Worm (Caenorhabditis elegans) whole organism, early embryonic: ENCODE data around the gene Y40B10A.5.

Source experiments
- B0310.2 ChIP-seq: sonication (generic microtip); optimal IDR thresholded peaks from 2 replicates; lab custom pipeline; 2016; ENCODE audit warnings: mild to moderate bottlenecking, missing genetic modification characterization, missing compliant biosample characterization
- F13C5.2 ChIP-seq: sonication (generic microtip); optimal IDR thresholded peaks from 2 replicates; lab custom pipeline; 2017; ENCODE audit warnings: mild to moderate bottlenecking, missing genetic modification characterization, inconsistent platforms, missing compliant biosample characterization
- aly-1 ChIP-seq: sonication (generic microtip); optimal IDR thresholded peaks from 2 replicates; lab custom pipeline; 2016; ENCODE audit warnings: missing genetic modification characterization, missing compliant biosample characterization
- ama-1 ChIP-seq: fragments of 150-350 bp; optimal IDR thresholded peaks from 2 replicates; lab custom pipeline; 2014
- ceh-13 ChIP-seq: fragments of 200-800 bp; sonication (Bioruptor generic); optimal IDR thresholded peaks from 2 replicates; lab custom pipeline; 2018; ENCODE audit warnings: mild to moderate bottlenecking, missing genetic modification characterization, missing compliant biosample characterization
- ceh-36 ChIP-seq: sonication (generic microtip); optimal IDR thresholded peaks from 2 replicates; lab custom pipeline; 2016; ENCODE audit warnings: missing genetic modification characterization, inconsistent platforms, missing compliant biosample characterization
- ets-7 ChIP-seq: sonication (generic microtip); optimal IDR thresholded peaks from 2 replicates; lab custom pipeline; 2016; ENCODE audit warnings: missing genotype, missing genetic modification characterization, missing compliant biosample characterization
- flt-1 ChIP-seq: fragments of 200-800 bp; sonication (Bioruptor generic); IDR thresholded peaks from 2 replicates; pipeline ENCODE4 v1.3.6; 2022; ENCODE audit warnings: missing genetic modification characterization, missing compliant biosample characterization
- hmbx-1 ChIP-seq: sonication (generic microtip); optimal IDR thresholded peaks from 2 replicates; lab custom pipeline; 2016; ENCODE audit warnings: mild to moderate bottlenecking, missing genetic modification characterization, missing compliant biosample characterization
- hmg-4 ChIP-seq: fragments of 200-800 bp; sonication (Bioruptor generic); optimal IDR thresholded peaks from 2 replicates; lab custom pipeline; 2018; ENCODE audit warnings: mild to moderate bottlenecking, missing genetic modification characterization, missing compliant biosample characterization
- hnd-1 ChIP-seq: sonication (generic microtip); optimal IDR thresholded peaks from 2 replicates; lab custom pipeline; 2016; ENCODE audit warnings: missing genetic modification characterization, missing compliant biosample characterization
- pes-1 ChIP-seq: fragments of 200-800 bp; sonication (Bioruptor generic); IDR thresholded peaks from 2 replicates; pipeline ENCODE4 v1.3.6; 2022; ENCODE audit warnings: missing genetic modification reagents, missing genetic modification characterization, missing compliant biosample characterization
- scrt-1 ChIP-seq: fragments of 200-800 bp; sonication (Bioruptor generic); IDR thresholded peaks from 2 replicates; pipeline ENCODE4 v1.3.6; 2022; ENCODE audit warnings: missing genetic modification characterization, missing compliant biosample characterization
- sea-1 ChIP-seq: fragments of 200-800 bp; sonication (Bioruptor generic); conservative IDR thresholded peaks from 2 replicates; pipeline ENCODE4 v1.3.6; 2022; ENCODE audit warnings: missing genetic modification characterization, missing compliant biosample characterization
- tbx-11 ChIP-seq: fragments of 200-800 bp; sonication (Bioruptor generic); IDR thresholded peaks from 2 replicates; pipeline ENCODE4 v1.3.6; 2022; ENCODE audit warnings: missing genetic modification characterization, missing compliant biosample characterization
- tbx-37 ChIP-seq: fragments of 200-800 bp; sonication (Bioruptor generic); conservative IDR thresholded peaks from 2 replicates; pipeline ENCODE4 v1.3.6; 2022; ENCODE audit warnings: missing genetic modification reagents, missing genetic modification characterization, missing compliant biosample characterization
- tra-4 ChIP-seq: sonication (generic microtip); optimal IDR thresholded peaks from 2 replicates; lab custom pipeline; 2017; ENCODE audit warnings: missing genetic modification characterization, missing compliant biosample characterization

Y40B10A.5 gene

DNA sequence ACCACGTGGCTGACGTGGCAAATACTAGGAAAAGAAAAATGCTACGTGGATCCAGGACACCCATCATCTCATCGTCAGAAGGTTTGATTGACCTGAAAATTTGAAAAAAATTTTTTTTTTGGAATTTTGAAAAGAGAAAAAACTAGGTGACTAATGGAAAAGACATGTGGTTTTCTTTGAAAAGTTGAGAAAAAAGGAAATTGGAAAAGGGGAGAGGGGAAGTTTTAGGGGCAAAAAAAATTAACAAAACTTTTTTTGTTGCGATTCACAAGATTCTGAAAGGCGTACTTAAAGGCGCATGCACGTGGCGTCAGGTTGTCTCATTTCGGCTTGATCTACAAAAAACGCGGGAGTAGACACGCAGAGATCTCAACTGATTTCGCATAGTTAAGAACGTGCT lies 27.0 kb upstream of the Y40B10A.5 start, which contains the start of gene Y40B10A.9:
Gene Y40B10A.9, minus strand, starts transcription at position 101 of the 400 bp plus-strand sequence.
- no peak for TF ChIP-seq tbx-37
- no peak for TF ChIP-seq tra-4 (tag; lab: Kevin White, UChicago)
- TF ChIP-seq tbx-11, result no peak
- TF ChIP-seq aly-1, result no peak
- no peak for TF ChIP-seq scrt-1 (GFP tag; lab: Robert Waterston, UW)
- TF ChIP-seq F13C5.2 (tag; lab: Kevin White, UChicago), result no peak
- TF ChIP-seq hmg-4 (GFP tag; lab: Kevin White, UChicago), result no peak
- no peak for TF ChIP-seq hmbx-1 (tag; lab: Kevin White, UChicago)
- no peak for TF ChIP-seq ceh-13 (GFP tag; lab: Kevin White, UChicago)

DNA sequence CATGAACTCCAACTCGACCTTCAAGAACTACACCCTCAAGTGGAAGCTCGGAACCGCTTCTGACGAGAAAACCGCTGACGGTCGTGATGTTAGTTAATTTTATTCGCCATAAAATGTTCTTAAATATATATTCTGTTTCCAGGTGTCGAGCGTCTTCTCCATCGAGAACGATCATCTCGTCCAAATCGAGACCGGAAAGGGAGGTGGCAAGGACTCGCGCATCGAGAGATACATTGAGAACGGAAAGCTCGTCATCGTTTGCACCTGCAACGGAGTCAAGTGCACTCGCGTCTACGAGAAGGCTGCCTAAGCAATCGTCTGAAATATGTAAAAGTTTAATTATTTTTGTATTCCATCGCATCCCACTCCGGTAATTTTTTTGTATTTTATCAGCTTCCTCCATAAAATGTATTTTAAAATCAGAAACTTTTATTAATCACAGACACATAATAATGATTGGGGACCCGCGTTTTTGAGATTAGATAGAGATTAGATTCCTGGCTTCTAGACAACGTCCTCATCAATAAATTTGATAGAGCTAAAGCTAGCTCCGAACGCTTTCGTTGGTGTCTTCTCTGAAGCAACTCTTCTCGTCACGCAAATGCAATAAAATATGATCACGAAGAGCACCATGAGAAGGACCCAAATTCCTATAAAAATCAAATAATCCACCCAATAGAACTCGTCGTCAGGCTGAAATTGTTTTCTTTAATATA lies 23.0 kb upstream of the Y40B10A.5 start:
- TF ChIP-seq scrt-1 (GFP tag; lab: Robert Waterston, UW), result no peak
- TF ChIP-seq pes-1, result no peak
- no peak for TF ChIP-seq ceh-13 (GFP tag; lab: Kevin White, UChicago)
- TF ChIP-seq ets-7, result no peak
- no peak for TF ChIP-seq sea-1
- no peak for TF ChIP-seq ama-1 (lab: Kevin White, UChicago)
- no peak for TF ChIP-seq tra-4 (tag; lab: Kevin White, UChicago)
- TF ChIP-seq tbx-11, result no peak
- TF ChIP-seq hmbx-1 (tag; lab: Kevin White, UChicago), result no peak
- no peak for TF ChIP-seq B0310.2 (tag; lab: Kevin White, UChicago)
- TF ChIP-seq hmg-4 (GFP tag; lab: Kevin White, UChicago), result no peak
- no peak for TF ChIP-seq aly-1
- no peak for TF ChIP-seq F13C5.2 (tag; lab: Kevin White, UChicago)
- no peak for TF ChIP-seq flt-1
- no peak for TF ChIP-seq ceh-36
- no peak for TF ChIP-seq tbx-37
- TF ChIP-seq hnd-1, result no peak

DNA sequence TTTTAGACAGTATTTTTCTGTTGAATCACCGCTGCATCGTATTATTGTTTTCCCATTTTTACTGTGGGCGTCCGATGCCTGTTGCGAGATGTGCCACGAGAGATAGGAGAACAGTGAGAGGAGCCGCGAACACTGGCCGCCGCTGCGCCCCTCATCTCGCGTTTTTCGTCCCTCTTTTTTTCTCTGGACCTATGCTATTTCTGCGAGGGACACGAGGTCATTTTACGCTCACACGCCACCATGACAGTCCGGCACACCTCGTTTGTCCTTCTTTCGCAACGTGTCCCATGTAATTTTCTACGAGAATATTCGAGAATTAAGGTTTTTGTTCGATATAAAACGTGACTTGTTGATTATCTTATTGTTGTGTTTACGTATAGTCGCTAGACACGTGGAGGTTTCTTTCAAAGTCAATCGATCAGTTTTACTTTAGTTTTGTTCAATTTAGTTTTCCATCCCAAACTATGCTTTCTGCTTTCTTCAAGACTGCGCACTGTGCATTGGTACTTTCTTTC lies 22.2 kb upstream of the Y40B10A.5 start, which contains the start of gene lbp-9:
Gene lbp-9, plus strand, starts transcription at position 465 of the 515 bp plus-strand sequence.
- no peak for TF ChIP-seq sea-1

DNA sequence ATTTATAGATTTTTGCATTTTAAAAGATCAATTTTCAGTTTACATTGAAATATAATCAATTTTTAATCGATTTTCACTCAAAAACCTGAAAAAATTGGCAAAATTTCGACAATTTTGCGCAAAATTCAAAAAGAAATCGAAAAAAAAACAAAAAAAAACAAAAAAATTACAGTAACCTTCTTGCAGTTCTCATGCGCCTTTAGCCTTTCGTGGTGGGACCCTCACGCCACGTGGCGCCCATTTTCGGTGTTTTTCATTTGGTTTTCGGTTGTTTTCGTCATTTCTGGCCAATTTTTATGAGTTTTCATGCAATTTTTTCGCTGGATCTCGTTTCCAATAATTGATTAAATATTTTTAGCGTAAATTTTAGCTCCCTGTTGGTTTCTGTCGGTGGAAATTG lies 21.6 kb upstream of the Y40B10A.5 start:
- TF ChIP-seq tra-4 (tag; lab: Kevin White, UChicago) (no peak), sea-1 (no peak), hnd-1 (no peak), ceh-36 (no peak), tbx-11 (no peak), pes-1 (no peak), scrt-1 (GFP tag; lab: Robert Waterston, UW) (no peak), ama-1 (lab: Kevin White, UChicago) (no peak), hmbx-1 (tag; lab: Kevin White, UChicago) (no peak), flt-1 (no peak), F13C5.2 (tag; lab: Kevin White, UChicago) (no peak), aly-1 (no peak), ceh-13 (GFP tag; lab: Kevin White, UChicago) (no peak)

DNA sequence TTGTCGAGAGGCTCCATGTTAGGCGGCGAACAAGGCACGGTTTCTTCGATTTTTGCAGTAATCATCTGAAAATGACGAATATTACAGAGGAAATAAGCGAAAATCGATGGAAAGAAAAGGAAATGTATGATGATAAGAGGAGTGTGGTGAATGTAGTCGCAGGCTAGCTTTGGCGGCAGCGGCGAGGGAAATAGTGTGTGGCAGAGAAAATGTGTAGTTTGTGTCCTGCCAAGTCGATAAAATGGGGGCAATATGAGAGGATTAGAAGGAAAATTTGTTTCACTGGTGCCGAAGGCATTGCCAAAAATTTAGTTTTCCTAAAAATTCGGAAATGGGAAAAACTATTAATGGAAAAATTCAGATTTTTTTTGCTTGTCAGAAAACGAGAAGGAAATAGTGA lies 20.9 kb upstream of the Y40B10A.5 start, which contains the start of gene nhr-86:
Gene nhr-86, minus strand, starts transcription at position 71 of the 400 bp plus-strand sequence.
- TF ChIP-seq ets-7 (no peak), aly-1 (no peak), sea-1 (no peak)

DNA sequence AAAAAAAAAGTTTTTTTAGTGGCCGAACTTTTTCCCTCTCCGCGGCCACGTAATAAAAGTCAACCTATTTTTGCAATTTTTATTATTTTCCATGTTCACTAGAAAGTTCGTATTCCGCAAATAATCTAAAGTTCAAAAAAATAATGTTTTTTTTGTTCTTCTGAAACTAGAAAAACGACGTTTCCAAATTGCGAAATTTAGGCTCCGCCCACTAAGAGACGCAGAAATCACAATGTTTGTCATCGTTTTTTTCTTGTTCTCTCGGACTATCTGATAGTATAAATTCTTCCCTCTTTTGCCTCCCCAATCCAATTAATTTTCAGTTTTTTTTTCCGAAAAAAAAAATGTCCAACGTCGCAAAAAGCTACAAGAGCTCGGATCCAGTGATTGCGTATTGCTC lies 11.5 kb upstream of the Y40B10A.5 start, which contains the start of gene comt-3:
Gene comt-3, plus strand, starts transcription at position 214 of the 400 bp plus-strand sequence.
- TF ChIP-seq ets-7 (no peak), ama-1 (lab: Kevin White, UChicago) (no peak), aly-1 (no peak), B0310.2 (tag; lab: Kevin White, UChicago) (no peak), scrt-1 (GFP tag; lab: Robert Waterston, UW) (no peak), ceh-36 (no peak), flt-1 (no peak), hmg-4 (GFP tag; lab: Kevin White, UChicago) (no peak), pes-1 (no peak), tbx-11 (no peak), tra-4 (tag; lab: Kevin White, UChicago) (no peak), F13C5.2 (tag; lab: Kevin White, UChicago) (no peak), ceh-13 (GFP tag; lab: Kevin White, UChicago) (no peak), hnd-1 (no peak), hmbx-1 (tag; lab: Kevin White, UChicago) (no peak), tbx-37 (no peak), sea-1 (no peak)

DNA sequence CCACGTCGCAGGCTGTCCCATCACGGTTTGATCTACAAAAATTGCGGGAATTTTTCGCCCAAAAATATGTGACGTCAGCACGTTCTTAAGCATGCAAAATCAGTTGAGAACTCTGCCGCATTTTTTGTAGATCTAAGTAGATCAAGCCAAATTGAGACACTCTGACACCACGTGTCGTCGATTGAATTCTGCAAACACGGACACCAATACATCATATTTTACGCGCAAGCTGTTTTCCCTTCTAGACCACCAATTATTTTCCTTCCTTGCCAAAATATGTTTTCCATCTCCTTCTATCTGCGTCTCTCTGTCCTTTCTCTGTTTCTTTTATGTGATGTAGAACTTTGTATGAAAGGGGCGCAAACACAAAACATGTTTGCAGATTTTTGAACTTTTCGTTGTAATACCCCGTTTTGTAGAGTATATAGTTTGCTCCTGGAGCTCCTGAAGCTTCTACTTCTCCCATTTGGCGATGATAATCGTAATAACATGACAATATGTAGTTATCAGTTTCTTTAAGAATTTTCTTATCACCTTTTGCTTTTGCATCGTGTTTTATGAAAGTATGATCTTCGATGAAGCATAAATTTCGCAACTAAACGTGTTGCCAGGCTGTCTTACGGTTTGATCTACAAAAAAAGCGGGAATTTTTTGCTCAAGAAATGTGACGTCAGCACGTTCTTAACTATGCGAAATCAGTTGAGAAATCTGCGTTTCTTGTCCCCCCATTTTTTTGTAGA lies 10.1 kb upstream of the Y40B10A.5 start:
- TF ChIP-seq tbx-37, result no peak
- no peak for TF ChIP-seq B0310.2 (tag; lab: Kevin White, UChicago)
- TF ChIP-seq sea-1, result no peak
- no peak for TF ChIP-seq pes-1
- no peak for TF ChIP-seq ceh-36
- TF ChIP-seq aly-1, result no peak

DNA sequence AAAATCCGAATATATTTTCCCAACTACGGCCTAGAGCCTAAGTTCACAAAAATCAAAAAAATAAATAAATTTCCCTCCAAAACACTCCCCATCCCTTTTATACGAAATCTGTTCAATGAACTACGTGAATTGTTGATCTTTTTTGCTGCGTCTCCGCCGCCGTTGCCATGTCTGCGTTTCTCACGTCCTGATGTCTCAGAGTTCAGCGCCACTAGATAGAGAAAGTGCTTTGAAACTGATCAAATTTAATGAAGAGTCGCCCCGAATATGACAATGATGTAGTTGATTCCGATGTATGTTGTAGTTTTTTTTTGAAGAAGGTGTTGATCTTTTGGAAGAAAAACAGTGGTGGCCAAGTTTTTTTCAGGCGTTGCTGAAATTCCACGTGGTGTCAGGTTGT lies 8.4 kb upstream of the Y40B10A.5 start:
- TF ChIP-seq aly-1 (no peak), hmbx-1 (tag; lab: Kevin White, UChicago) (no peak), ama-1 (lab: Kevin White, UChicago) (no peak), B0310.2 (tag; lab: Kevin White, UChicago) (no peak), tra-4 (tag; lab: Kevin White, UChicago) (no peak)
